Fruit fly (Drosophila melanogaster) whole organism, embryonic: ENCODE measurements around the gene CG9919.

Experiments used
- CG10147 ChIP-seq: fragments of 200-800 bp; sonication (Bioruptor generic); optimal IDR thresholded peaks from 2 replicates; lab custom pipeline; 2019; ENCODE audit warnings: missing biosample characterization, mild to moderate bottlenecking, missing genetic modification characterization, moderate library complexity
- CG15601 ChIP-seq: fragments of 200-800 bp; sonication (Bioruptor generic); optimal IDR thresholded peaks from 3 replicates; lab custom pipeline; 2019; ENCODE audit warnings: missing biosample characterization, mild to moderate bottlenecking, missing genetic modification characterization, moderate library complexity
- CG17361 ChIP-seq: fragments of 200-800 bp; sonication (Bioruptor generic); IDR thresholded peaks from 3 replicates; pipeline ENCODE4 v1.3.6; 2022; ENCODE audit warnings: missing biosample characterization, missing genetic modification characterization
- CG17829 ChIP-seq: fragments of 200-800 bp; optimal IDR thresholded peaks from 2 replicates; lab custom pipeline; 2019; ENCODE audit warnings: missing biosample characterization, mild to moderate bottlenecking, missing genetic modification characterization, moderate library complexity
- CG18262 ChIP-seq: fragments of 200-800 bp; optimal IDR thresholded peaks from 3 replicates; lab custom pipeline; 2019; ENCODE audit warnings: missing biosample characterization, mild to moderate bottlenecking, missing genetic modification characterization, moderate library complexity
- CG34224 ChIP-seq: fragments of 200-800 bp; sonication (Bioruptor generic); IDR thresholded peaks from 3 replicates; pipeline ENCODE4 v1.3.6; 2022; ENCODE audit warnings: missing biosample characterization, missing genetic modification characterization; ENCODE audit not compliant: partially characterized antibody
- CG42726 ChIP-seq: fragments of 200-800 bp; sonication (Bioruptor generic); IDR thresholded peaks from 2 replicates; pipeline ENCODE4 v1.3.6; 2022; ENCODE audit warnings: missing biosample characterization, missing genetic modification characterization; ENCODE audit not compliant: partially characterized antibody
- CG4360 ChIP-seq: fragments of 200-800 bp; sonication (Bioruptor generic); IDR thresholded peaks from 2 replicates; pipeline ENCODE4 v1.3.6; 2022; ENCODE audit warnings: missing biosample characterization, missing genetic modification characterization
- CG4404 ChIP-seq: fragments of 200-800 bp; sonication (Bioruptor generic); IDR thresholded peaks from 2 replicates; pipeline ENCODE4 v1.3.6; 2022; ENCODE audit warnings: missing biosample characterization, missing genetic modification characterization
- CG4730 ChIP-seq: fragments of 200-800 bp; sonication (Bioruptor generic); IDR thresholded peaks from 2 replicates; pipeline ENCODE4 v1.3.6; 2022; ENCODE audit warnings: missing biosample characterization, missing genetic modification characterization
- CG6654 ChIP-seq: fragments of 200-800 bp; sonication (Bioruptor generic); optimal IDR thresholded peaks from 2 replicates; lab custom pipeline; 2017; ENCODE audit warnings: missing biosample characterization, mild to moderate bottlenecking, missing genetic modification characterization
- CG7963 ChIP-seq: fragments of 200-800 bp; sonication (Bioruptor generic); IDR thresholded peaks from 3 replicates; pipeline ENCODE4 v1.3.6; 2022; ENCODE audit warnings: missing biosample characterization, missing genetic modification characterization; ENCODE audit not compliant: partially characterized antibody
- CG9727 ChIP-seq: fragments of 200-800 bp; sonication (Bioruptor generic); optimal IDR thresholded peaks from 3 replicates; lab custom pipeline; 2017; ENCODE audit warnings: missing biosample characterization, mild to moderate bottlenecking, missing genetic modification characterization
- Dfd ChIP-seq, 2 experiments: fragments of >200 bp; optimal IDR thresholded peaks; 2 replicates each; lab custom pipeline; 2017; ENCODE audit warnings: missing biosample characterization in 2 of 2, missing genetic modification characterization in 2 of 2
- Dip3 ChIP-seq: fragments of 200-800 bp; sonication (Bioruptor generic); optimal IDR thresholded peaks from 3 replicates; lab custom pipeline; 2016; ENCODE audit warnings: missing biosample characterization, missing genetic modification characterization
- Dp ChIP-seq: fragments of 200-800 bp; sonication (Bioruptor generic); optimal IDR thresholded peaks from 2 replicates; lab custom pipeline; 2018; ENCODE audit warnings: missing biosample characterization, mild to moderate bottlenecking, missing genetic modification characterization, moderate library complexity
- Ets65A ChIP-seq: fragments of 200-800 bp; sonication (Bioruptor generic); peaks from one replicate; lab custom pipeline; 2016; ENCODE audit warnings: missing biosample characterization, missing genetic modification characterization
- Ets97D ChIP-seq: fragments of 200-800 bp; sonication (Bioruptor generic); optimal IDR thresholded peaks from 3 replicates; lab custom pipeline; 2016; ENCODE audit warnings: missing biosample characterization, missing genetic modification characterization
- Gug ChIP-seq: fragments of 200-800 bp; sonication (Bioruptor generic); IDR thresholded peaks from 4 replicates; pipeline ENCODE4 v1.3.6; 2022; ENCODE audit warnings: missing biosample characterization, missing genetic modification characterization
- Lpt ChIP-seq: fragments of >200 bp; optimal IDR thresholded peaks from 2 replicates; lab custom pipeline; 2018; ENCODE audit warnings: missing biosample characterization, missing genetic modification characterization
- MTF-1 ChIP-seq: fragments of 200-800 bp; sonication (Bioruptor generic); optimal IDR thresholded peaks from 2 replicates; lab custom pipeline; 2018; ENCODE audit warnings: missing biosample characterization, mild to moderate bottlenecking, missing genetic modification characterization, borderline replicate concordance
- Mad ChIP-seq: fragments of 200-800 bp; sonication (Bioruptor generic); optimal IDR thresholded peaks from 2 replicates; lab custom pipeline; 2016; ENCODE audit warnings: missing biosample characterization, missing genetic modification characterization
- Max ChIP-seq: fragments of 200-800 bp; sonication (Bioruptor generic); optimal IDR thresholded peaks from 2 replicates; lab custom pipeline; 2016; ENCODE audit warnings: missing biosample characterization, mild to moderate bottlenecking, missing genetic modification characterization
- Optix ChIP-seq: fragments of 200-800 bp; sonication (Bioruptor generic); IDR thresholded peaks from 3 replicates; pipeline ENCODE4 v1.3.6; 2022; ENCODE audit warnings: missing biosample characterization, missing genetic modification characterization
- Spps ChIP-seq: fragments of 200-800 bp; sonication (Bioruptor generic); optimal IDR thresholded peaks from 2 replicates; lab custom pipeline; 2018; ENCODE audit warnings: missing biosample characterization, mild to moderate bottlenecking, missing genetic modification characterization
- Ssrp ChIP-seq: fragments of 200-800 bp; sonication (Bioruptor generic); optimal IDR thresholded peaks from 2 replicates; lab custom pipeline; 2018; ENCODE audit warnings: missing biosample characterization, mild to moderate bottlenecking, missing genetic modification characterization, moderate library complexity
- TFAM ChIP-seq: fragments of 200-800 bp; sonication (Bioruptor generic); optimal IDR thresholded peaks from 2 replicates; lab custom pipeline; 2017; ENCODE audit warnings: missing biosample characterization, missing genetic modification characterization, inconsistent platforms
- ara ChIP-seq: fragments of 200-800 bp; sonication (Bioruptor generic); IDR thresholded peaks from 2 replicates; pipeline ENCODE4 v1.3.6; 2022; ENCODE audit warnings: missing biosample characterization, missing genetic modification characterization
- ash1 ChIP-seq: fragments of 200-800 bp; sonication (Bioruptor generic); optimal IDR thresholded peaks from 2 replicates; lab custom pipeline; 2018; ENCODE audit warnings: missing biosample characterization, mild to moderate bottlenecking, missing genetic modification characterization
- az2 ChIP-seq: fragments of 200-800 bp; sonication (Bioruptor generic); optimal IDR thresholded peaks from 3 replicates; lab custom pipeline; 2016; ENCODE audit warnings: missing biosample characterization, missing genetic modification characterization
- crol ChIP-seq: fragments of 200-800 bp; sonication (Bioruptor generic); IDR thresholded peaks from 2 replicates; pipeline ENCODE4 v1.3.6; 2022; ENCODE audit warnings: missing biosample characterization, missing genetic modification characterization
- crp ChIP-seq, 2 experiments: fragments of 200-800 bp; sonication (Bioruptor generic); optimal IDR thresholded peaks; 2 replicates in 1 of 2; 3 replicates in 1 of 2; lab custom pipeline; 2017; ENCODE audit warnings: missing biosample characterization in 2 of 2, missing genetic modification characterization in 2 of 2, mild to moderate bottlenecking in 1 of 2, moderate library complexity in 1 of 2
- gce ChIP-seq: fragments of 200-800 bp; sonication (Bioruptor generic); IDR thresholded peaks from 3 replicates; pipeline ENCODE4 v1.3.6; 2022; ENCODE audit warnings: missing biosample characterization, missing genetic modification characterization
- kay ChIP-seq: fragments of 200-800 bp; sonication (Bioruptor generic); optimal IDR thresholded peaks from 2 replicates; lab custom pipeline; 2016; ENCODE audit warnings: missing biosample characterization, missing genetic modification characterization
- klu ChIP-seq: fragments of 200-800 bp; sonication (Bioruptor generic); IDR thresholded peaks from 2 replicates; pipeline ENCODE4 v1.3.6; 2022; ENCODE audit warnings: missing biosample characterization, missing genetic modification characterization
- lbe ChIP-seq: fragments of 200-800 bp; sonication (Bioruptor generic); optimal IDR thresholded peaks from 2 replicates; lab custom pipeline; 2016; ENCODE audit warnings: missing biosample characterization, mild to moderate bottlenecking, missing genetic modification characterization
- luna ChIP-seq: fragments of 200-800 bp; sonication (Bioruptor generic); optimal IDR thresholded peaks from 2 replicates; lab custom pipeline; 2016; ENCODE audit warnings: missing biosample characterization, missing genetic modification characterization
- nau ChIP-seq: fragments of 200-800 bp; sonication (Bioruptor generic); optimal IDR thresholded peaks from 3 replicates; lab custom pipeline; 2017; ENCODE audit warnings: missing biosample characterization, mild to moderate bottlenecking, missing genetic modification characterization, missing genetic modification reagents
- onecut ChIP-seq: fragments of 200-800 bp; sonication (Bioruptor generic); IDR thresholded peaks from 2 replicates; pipeline ENCODE4 v1.3.6; 2022; ENCODE audit warnings: missing biosample characterization, missing genetic modification characterization
- p53 ChIP-seq: fragments of 200-800 bp; sonication (Bioruptor generic); optimal IDR thresholded peaks from 2 replicates; lab custom pipeline; 2016; ENCODE audit warnings: missing biosample characterization, missing genetic modification characterization
- peb ChIP-seq: fragments of 200-800 bp; sonication (Bioruptor generic); IDR thresholded peaks from 2 replicates; pipeline ENCODE4 v1.3.6; 2022; ENCODE audit warnings: missing biosample characterization, missing genetic modification characterization
- ranshi ChIP-seq: fragments of 200-800 bp; sonication (Bioruptor generic); IDR thresholded peaks from 2 replicates; pipeline ENCODE4 v1.3.6; 2022; ENCODE audit warnings: missing biosample characterization, missing genetic modification characterization
- schlank ChIP-seq: fragments of 200-800 bp; sonication (Bioruptor generic); optimal IDR thresholded peaks from 2 replicates; lab custom pipeline; 2018; ENCODE audit warnings: missing biosample characterization, mild to moderate bottlenecking, missing genetic modification characterization
- sd ChIP-seq: fragments of 200-800 bp; sonication (Bioruptor generic); optimal IDR thresholded peaks from 3 replicates; lab custom pipeline; 2018; ENCODE audit warnings: missing biosample characterization, mild to moderate bottlenecking, missing genetic modification characterization, moderate library complexity
- sob ChIP-seq: fragments of 200-800 bp; sonication (Bioruptor generic); IDR thresholded peaks from 2 replicates; pipeline ENCODE4 v1.3.6; 2022; ENCODE audit warnings: missing biosample characterization, missing genetic modification characterization
- ssp ChIP-seq: fragments of 200-800 bp; sonication (Bioruptor generic); IDR thresholded peaks from 2 replicates; pipeline ENCODE4 v1.3.6; 2022; ENCODE audit warnings: missing biosample characterization, missing genetic modification characterization
- tin ChIP-seq: fragments of 200-800 bp; sonication (Bioruptor generic); optimal IDR thresholded peaks from 3 replicates; lab custom pipeline; 2016; ENCODE audit warnings: missing biosample characterization, missing genetic modification characterization
- wdn ChIP-seq: fragments of 200-800 bp; sonication (Bioruptor generic); IDR thresholded peaks from 2 replicates; pipeline ENCODE4 v1.3.6; 2022; ENCODE audit warnings: missing biosample characterization, missing genetic modification characterization
- z ChIP-seq: fragments of 200-800 bp; sonication (Bioruptor generic); IDR thresholded peaks from 3 replicates; pipeline ENCODE4 v1.3.6; 2022; ENCODE audit warnings: missing biosample characterization, missing genetic modification characterization

The CG9919 gene

DNA sequence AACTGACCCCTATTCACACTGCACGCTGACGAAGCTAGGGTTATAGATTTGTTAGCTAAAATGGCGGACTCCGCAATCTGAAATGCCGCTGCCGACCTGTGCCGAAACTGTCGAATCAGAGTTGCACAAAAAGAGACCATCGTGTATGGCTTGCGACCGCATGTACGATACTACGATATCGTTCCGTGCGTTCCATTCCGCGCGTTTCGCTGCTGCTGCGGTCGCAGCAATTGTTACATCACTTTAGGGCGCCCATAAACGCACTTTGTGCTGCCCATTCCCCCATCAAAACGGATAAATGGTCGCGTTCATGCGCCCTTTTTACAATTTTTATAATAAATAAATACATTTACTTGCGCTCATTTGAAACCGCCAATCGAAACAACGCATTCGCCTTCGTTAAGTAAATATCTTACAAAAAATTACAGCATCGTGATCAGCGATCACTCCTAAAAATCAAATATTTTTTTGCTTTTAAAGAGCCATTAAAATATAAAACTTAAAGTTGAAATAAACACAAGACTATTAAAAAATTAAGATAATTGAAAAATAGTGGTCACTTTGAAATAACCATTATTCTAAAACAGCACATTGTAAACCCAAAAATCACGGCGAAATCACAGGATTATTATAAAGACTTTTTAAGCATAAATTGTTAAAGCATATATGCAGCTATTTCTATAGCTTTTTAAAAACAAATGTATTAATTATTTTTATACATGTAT lies 10.2 kb downstream of the CG9919 start, which contains the start of gene Cyp1:
Gene Cyp1 (minus strand): TSS at position 174 of the 725 bp plus-strand sequence.
- TF ChIP-seq CG17361 (GFP tag; lab: Robert Waterston, UW) (peak; percentile 61), Ets97D (peak; percentile 86), tin (peak; percentile 3), Optix (GFP tag; lab: Robert Waterston, UW) (peak; percentile 25; the same call in 1 of the 3 replicates), CG4404 (0 out of 2 replicates have a peak, but pooled peaks have one; percentile 23), luna (GFP tag; lab: Kevin White, UChicago) (no peak), Dip3 (no peak), onecut (peak; percentile 48; the same call in 1 of the 2 replicates), CG15601 (tag; lab: Kevin White, UChicago) (no peak), CG9727 (GFP tag; lab: Kevin White, UChicago) (peak; percentile 47), p53 (no peak), sd (tag; lab: Kevin White, UChicago) (no peak), lbe (GFP tag; lab: Kevin White, UChicago) (no peak), Spps (no peak), crp (GFP tag; optimal IDR thresholded peaks at IDR 0.05; lab: Kevin White, UChicago) (no peak), MTF-1 (GFP tag; lab: Kevin White, UChicago) (no peak), ara (GFP tag; lab: Robert Waterston, UW) (no peak; the same call in 1 of the 2 replicates), az2 (GFP tag; lab: Kevin White, UChicago) (no peak), Dp (peak; percentile 51), z (no peak), schlank (tag; lab: Kevin White, UChicago) (no peak), sob (peak; percentile 69; the same call in 1 of the 2 replicates), Gug (peak; percentile 38; the same call in 2 of the 4 replicates), Ets65A (GFP tag; lab: Kevin White, UChicago) (peak; percentile 37), TFAM (GFP tag; lab: Kevin White, UChicago) (no peak), Ssrp (no peak), CG7963 (peak; percentile 72; the same call in 2 of the 3 replicates), CG4360 (GFP tag; lab: Robert Waterston, UW) (peak; percentile 46; the same call in 1 of the 2 replicates), CG42726 (peak; percentile 92), nau (GFP tag; lab: Kevin White, UChicago) (no peak), wdn (GFP tag; lab: Robert Waterston, UW) (peak; percentile 42; the same call in 1 of the 2 replicates), ranshi (peak; percentile 63), Lpt (GFP tag; lab: Kevin White, UChicago) (no peak), CG6654 (GFP tag; lab: Kevin White, UChicago) (no peak), Max (peak; percentile 6), gce (GFP tag; lab: Robert Waterston, UW) (peak; percentile 61; the same call in 2 of the 3 replicates), ash1 (no peak), klu (0 out of 2 replicates have a peak, but pooled peaks have one; percentile 23), CG18262 (peak; percentile 13), crol (GFP tag; lab: Robert Waterston, UW) (no peak), CG4730 (GFP tag; lab: Robert Waterston, UW) (0 out of 2 replicates have a peak, but pooled peaks have one; percentile 25), CG10147 (GFP tag; lab: Kevin White, UChicago) (no peak), CG34224 (GFP tag; lab: Robert Waterston, UW) (peak; percentile 74), Mad (no peak), ssp (GFP tag; lab: Robert Waterston, UW) (peak; percentile 74), kay (no peak), peb (GFP tag; lab: Robert Waterston, UW) (no peak; the same call in 1 of the 2 replicates), CG17829 (tag; lab: Kevin White, UChicago) (peak; percentile 11), Dfd (GFP tag; optimal IDR thresholded peaks at IDR 0.05; lab: Kevin White, UChicago) (no peak)
